Worm (Caenorhabditis elegans) whole organism, young adult: ENCODE data around the gene rig-1.

Experiments
- B0336.3 ChIP-seq: fragments of 200-800 bp; sonication (Bioruptor generic); IDR thresholded peaks from 2 replicates; pipeline ENCODE4 v1.3.6; 2022; ENCODE audit warnings: missing genetic modification characterization, missing compliant biosample characterization
- C17E4.6 ChIP-seq: fragments of 200-800 bp; sonication (Bioruptor generic); IDR thresholded peaks from 2 replicates; pipeline ENCODE4 v1.3.6; 2022; ENCODE audit warnings: missing genetic modification reagents, missing genetic modification characterization, missing compliant biosample characterization
- F57C9.4 ChIP-seq: sonication (generic microtip); optimal IDR thresholded peaks from 2 replicates; lab custom pipeline; 2017; ENCODE audit warnings: mild to moderate bottlenecking, missing genetic modification characterization, missing compliant biosample characterization
- Y56A3A.18 ChIP-seq: fragments of 200-800 bp; sonication (Bioruptor generic); IDR thresholded peaks from 2 replicates; pipeline ENCODE4 v1.3.6; 2022; ENCODE audit warnings: missing genetic modification reagents, missing genetic modification characterization, missing compliant biosample characterization
- attf-6 ChIP-seq: fragments of 200-800 bp; sonication (Bioruptor generic); IDR thresholded peaks from 2 replicates; pipeline ENCODE4 v1.3.6; 2022; ENCODE audit warnings: missing genetic modification reagents, missing genetic modification characterization, missing compliant biosample characterization
- ceh-27 ChIP-seq: fragments of 200-800 bp; sonication (Bioruptor generic); optimal IDR thresholded peaks from 2 replicates; lab custom pipeline; 2018; ENCODE audit warnings: mild to moderate bottlenecking, missing genetic modification characterization, moderate library complexity, missing compliant biosample characterization
- dpff-1 ChIP-seq: sonication (generic microtip); optimal IDR thresholded peaks from 2 replicates; lab custom pipeline; 2017; ENCODE audit warnings: mild to moderate bottlenecking, missing genetic modification characterization, missing compliant biosample characterization
- hmg-1.2 ChIP-seq: fragments of 200-800 bp; sonication (Bioruptor generic); IDR thresholded peaks from 2 replicates; pipeline ENCODE4 v1.3.6; 2022; ENCODE audit warnings: missing genetic modification reagents, missing genetic modification characterization, missing compliant biosample characterization
- unc-130 ChIP-seq: sonication (generic microtip); optimal IDR thresholded peaks from 2 replicates; lab custom pipeline; 2016; ENCODE audit warnings: missing genetic modification reagents, missing genetic modification characterization, missing compliant biosample characterization

DNA sequence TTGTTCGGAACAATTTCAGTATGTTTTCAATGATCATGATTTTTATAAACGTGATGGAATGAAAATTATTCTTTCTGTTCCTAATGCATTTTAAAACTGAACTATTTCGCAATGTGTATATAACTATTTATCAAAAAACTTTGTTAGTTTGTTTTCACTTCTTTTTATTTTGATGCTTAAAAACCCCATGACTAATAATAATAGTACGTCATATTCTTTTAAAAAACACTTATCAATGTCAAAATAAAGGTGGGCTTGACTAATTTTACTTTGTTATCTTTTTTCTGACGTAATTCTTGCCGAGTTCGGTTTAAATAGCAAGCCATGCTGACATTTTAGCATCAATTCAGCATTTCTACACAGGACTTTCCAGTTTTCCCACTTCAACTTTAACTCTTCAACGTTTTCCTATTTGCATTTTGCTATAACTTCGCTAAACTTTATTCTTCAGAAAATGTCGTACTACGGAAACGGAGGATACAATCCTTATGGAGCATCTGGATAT, 50.8 kb downstream of the rig-1 start, which contains the start of gene F53A9.1:
- TF ChIP-seq unc-130 (GFP tag; lab: Kevin White, UChicago), result no peak
- no peak for TF ChIP-seq ceh-27
- no peak for TF ChIP-seq hmg-1.2
- TF ChIP-seq dpff-1, result no peak
- no peak for TF ChIP-seq C17E4.6 (GFP tag; lab: Robert Waterston, UW)
- no peak for TF ChIP-seq attf-6
- TF ChIP-seq Y56A3A.18 (GFP tag; lab: Robert Waterston, UW), result no peak
- no peak for TF ChIP-seq B0336.3 (GFP tag; lab: Robert Waterston, UW)
- no peak for TF ChIP-seq F57C9.4 (tag; lab: Kevin White, UChicago)
